Fruit fly (Drosophila melanogaster) whole organism, pupa: ENCODE results near the gene Ald2.

ENCODE experiments used
- CG13204 ChIP-seq: fragments of 200-800 bp; sonication (Bioruptor generic); optimal IDR thresholded peaks from 2 replicates; lab custom pipeline; 2018; ENCODE audit warnings: missing biosample characterization, mild to moderate bottlenecking, missing genetic modification characterization, moderate library complexity
- CG17806 ChIP-seq: fragments of 200-800 bp; sonication (Bioruptor generic); optimal IDR thresholded peaks from 2 replicates; lab custom pipeline; 2018; ENCODE audit warnings: missing biosample characterization, mild to moderate bottlenecking, missing genetic modification characterization, moderate library complexity
- CG34367 ChIP-seq: fragments of 200-800 bp; sonication (Bioruptor generic); optimal IDR thresholded peaks from 2 replicates; lab custom pipeline; 2018; ENCODE audit warnings: missing biosample characterization, mild to moderate bottlenecking, missing genetic modification characterization
- CG8301 ChIP-seq: fragments of 200-800 bp; sonication (Bioruptor generic); optimal IDR thresholded peaks from 2 replicates; lab custom pipeline; 2018; ENCODE audit warnings: missing biosample characterization, mild to moderate bottlenecking, missing genetic modification characterization
- CG9948 ChIP-seq: fragments of 200-800 bp; sonication (Bioruptor generic); optimal IDR thresholded peaks from 2 replicates; lab custom pipeline; 2018; ENCODE audit warnings: missing biosample characterization, mild to moderate bottlenecking, missing genetic modification characterization, moderate library complexity
- D1 ChIP-seq: fragments of 200-800 bp; sonication (Bioruptor generic); optimal IDR thresholded peaks from 2 replicates; lab custom pipeline; 2018; ENCODE audit warnings: missing biosample characterization, mild to moderate bottlenecking, missing genetic modification characterization, moderate library complexity
- EcR ChIP-seq: fragments of 200-800 bp; sonication (Bioruptor generic); optimal IDR thresholded peaks from 3 replicates; lab custom pipeline; 2019; ENCODE audit warnings: missing biosample characterization, missing genetic modification characterization, mild to moderate bottlenecking, moderate library complexity, missing genetic modification reagents
- Pif1B ChIP-seq: fragments of 200-800 bp; sonication (Bioruptor generic); optimal IDR thresholded peaks from 3 replicates; lab custom pipeline; 2016; ENCODE audit warnings: missing biosample characterization, missing genetic modification characterization
- Snoo ChIP-seq: fragments of 200-800 bp; sonication (Bioruptor generic); optimal IDR thresholded peaks from 3 replicates; lab custom pipeline; 2017; ENCODE audit warnings: missing biosample characterization, mild to moderate bottlenecking, missing genetic modification characterization, inconsistent platforms
- gl ChIP-seq: fragments of 200-800 bp; sonication (Bioruptor generic); optimal IDR thresholded peaks from 2 replicates; lab custom pipeline; 2018; ENCODE audit warnings: missing biosample characterization, mild to moderate bottlenecking, missing genetic modification characterization
- rn ChIP-seq: fragments of 200-800 bp; sonication (Bioruptor generic); IDR thresholded peaks from 2 replicates; pipeline ENCODE4 v1.3.6; 2022; ENCODE audit warnings: missing biosample characterization, missing genetic modification characterization

- TF ChIP-seq EcR (GFP tag; lab: Kevin White, UChicago) (no peak), CG34367 (no peak), Snoo (tag; lab: Kevin White, UChicago) (no peak), D1 (no peak), CG9948 (tag; lab: Kevin White, UChicago) (no peak), CG17806 (tag; lab: Kevin White, UChicago) (no peak), CG8301 (tag; lab: Kevin White, UChicago) (no peak), gl (tag; lab: Kevin White, UChicago) (no peak), CG13204 (no peak), rn (GFP tag; lab: Robert Waterston, UW) (no peak), Pif1B (GFP tag; lab: Kevin White, UChicago) (no peak)
These were observed 34.9 kb downstream of the Ald2 start, which contains the start of gene Hex-t1 for dm6 chr3R:26448779-26449178.
